Fruit fly (Drosophila melanogaster): ENCODE results near the gene CG31650.

Gene CG31650

dm6 chr2L:4995837-4996136 is 48.7 kb downstream of the CG31650 start:
- TF ChIP-seq Sp1 (GFP tag; optimal IDR thresholded peaks at IDR 0.05) = no peak
- no peak for TF ChIP-seq CrebA (GFP tag; optimal IDR thresholded peaks at IDR 0.05; ENCODE audit: borderline replicate concordance)
- TF ChIP-seq dl (GFP tag; optimal IDR thresholded peaks at IDR 0.05; ENCODE audit: insufficient read depth in 1 of 2, partially characterized antibody in 2 of 2) = no peak
- no peak for TF ChIP-seq fru (GFP tag; optimal IDR thresholded peaks at IDR 0.05)
- TF ChIP-seq tai (GFP tag; optimal IDR thresholded peaks at IDR 0.05) = no peak
- no peak for TF ChIP-seq dmrt93B (GFP tag; optimal IDR thresholded peaks at IDR 0.05)
- TF ChIP-seq CG32264 (GFP tag; optimal IDR thresholded peaks at IDR 0.05) = no peak
- TF ChIP-seq N (GFP tag; optimal IDR thresholded peaks at IDR 0.05) = no peak
- TF ChIP-seq brk (GFP tag; optimal IDR thresholded peaks at IDR 0.05) = no peak
- no peak for TF ChIP-seq Jra (GFP tag; optimal IDR thresholded peaks at IDR 0.05)
- no peak for TF ChIP-seq dsf (GFP tag; optimal IDR thresholded peaks at IDR 0.05; ENCODE audit: borderline replicate concordance)

dm6 chr2L:4995010-4995836 is 49.3 kb downstream of the CG31650 start:
- TF ChIP-seq HLH106 (tag; optimal IDR thresholded peaks at IDR 0.05) (no peak), Dfd (GFP tag; optimal IDR thresholded peaks at IDR 0.05) (no peak), Hr83 (GFP tag; optimal IDR thresholded peaks at IDR 0.05; ENCODE audit: poor library complexity, severe bottlenecking) (no peak), rgr (GFP tag; optimal IDR thresholded peaks at IDR 0.05) (no peak)
